Fruit fly (Drosophila melanogaster) whole organism, embryonic: ENCODE measurements around the gene Ilp5.

Experiments used
- B-H1 ChIP-seq: fragments of 200-800 bp; sonication (Bioruptor generic); IDR thresholded peaks from 3 replicates; pipeline ENCODE4 v1.3.6; 2022; ENCODE audit warnings: missing biosample characterization, missing genetic modification characterization
- C15 ChIP-seq: fragments of 200-800 bp; sonication (Bioruptor generic); IDR thresholded peaks from 3 replicates; pipeline ENCODE4 v1.3.6; 2022; ENCODE audit warnings: missing biosample characterization, missing genetic modification characterization
- CG10147 ChIP-seq: fragments of 200-800 bp; sonication (Bioruptor generic); optimal IDR thresholded peaks from 2 replicates; lab custom pipeline; 2019; ENCODE audit warnings: missing biosample characterization, mild to moderate bottlenecking, missing genetic modification characterization, moderate library complexity
- CG10274 ChIP-seq: fragments of 200-800 bp; sonication (Bioruptor generic); optimal IDR thresholded peaks from 3 replicates; lab custom pipeline; 2017; ENCODE audit warnings: missing biosample characterization, mild to moderate bottlenecking, missing genetic modification characterization
- CG10366 ChIP-seq: fragments of 200-800 bp; sonication (Bioruptor generic); IDR thresholded peaks from 2 replicates; pipeline ENCODE4 v1.3.6; 2022; ENCODE audit warnings: missing biosample characterization, missing genetic modification characterization
- CG11456 ChIP-seq: fragments of 200-800 bp; sonication (Bioruptor generic); IDR thresholded peaks from 3 replicates; pipeline ENCODE4 v1.3.6; 2022; ENCODE audit warnings: missing biosample characterization, missing genetic modification characterization
- CG12942 ChIP-seq: fragments of 200-800 bp; sonication (Bioruptor generic); optimal IDR thresholded peaks from 3 replicates; lab custom pipeline; 2016; ENCODE audit warnings: missing biosample characterization, missing genetic modification characterization
- CG14965 ChIP-seq: fragments of 200-800 bp; sonication (Bioruptor generic); optimal IDR thresholded peaks from 2 replicates; lab custom pipeline; 2016; ENCODE audit warnings: missing biosample characterization, missing genetic modification characterization, borderline replicate concordance
- CG17612 ChIP-seq: fragments of 200-800 bp; sonication (Bioruptor generic); IDR thresholded peaks from 2 replicates; pipeline ENCODE4 v1.3.6; 2022; ENCODE audit warnings: missing biosample characterization, missing genetic modification characterization
- CG17802 ChIP-seq: fragments of 200-800 bp; sonication (Bioruptor generic); optimal IDR thresholded peaks from 2 replicates; lab custom pipeline; 2018; ENCODE audit warnings: missing biosample characterization, mild to moderate bottlenecking, missing genetic modification characterization, moderate library complexity
- CG17912 ChIP-seq: fragments of 200-800 bp; sonication (Bioruptor generic); optimal IDR thresholded peaks from 2 replicates; lab custom pipeline; 2018; ENCODE audit warnings: missing biosample characterization, mild to moderate bottlenecking, missing genetic modification characterization
- CG2199 ChIP-seq: fragments of 200-800 bp; sonication (Bioruptor generic); IDR thresholded peaks from 3 replicates; pipeline ENCODE4 v1.3.6; 2022; ENCODE audit warnings: missing biosample characterization, missing genetic modification characterization
- CG2875 ChIP-seq: fragments of 200-800 bp; sonication (Bioruptor generic); optimal IDR thresholded peaks from 2 replicates; lab custom pipeline; 2017; ENCODE audit warnings: missing biosample characterization, mild to moderate bottlenecking, missing genetic modification characterization, missing genetic modification reagents
- CG31365 ChIP-seq: fragments of 200-800 bp; sonication (Bioruptor generic); optimal IDR thresholded peaks from 2 replicates; lab custom pipeline; 2018; ENCODE audit warnings: missing biosample characterization, mild to moderate bottlenecking, missing genetic modification characterization
- CG3163 ChIP-seq: fragments of 200-800 bp; sonication (Bioruptor generic); optimal IDR thresholded peaks from 3 replicates; lab custom pipeline; 2016; ENCODE audit warnings: missing biosample characterization, missing genetic modification characterization
- CG32767 ChIP-seq: fragments of 200-800 bp; sonication (Bioruptor generic); IDR thresholded peaks from 2 replicates; pipeline ENCODE4 v1.3.6; 2022; ENCODE audit warnings: missing biosample characterization, missing genetic modification characterization
- CG3407 ChIP-seq: fragments of 200-800 bp; sonication (Bioruptor generic); optimal IDR thresholded peaks from 2 replicates; lab custom pipeline; 2018; ENCODE audit warnings: missing biosample characterization, mild to moderate bottlenecking, missing genetic modification characterization
- CG42726 ChIP-seq: fragments of 200-800 bp; sonication (Bioruptor generic); IDR thresholded peaks from 2 replicates; pipeline ENCODE4 v1.3.6; 2022; ENCODE audit warnings: missing biosample characterization, missing genetic modification characterization; ENCODE audit not compliant: partially characterized antibody
- CG4820 ChIP-seq: fragments of 200-800 bp; sonication (Bioruptor generic); optimal IDR thresholded peaks from 3 replicates; lab custom pipeline; 2016; ENCODE audit warnings: missing biosample characterization, missing genetic modification characterization
- CG7271 ChIP-seq: fragments of 200-800 bp; sonication (Bioruptor generic); optimal IDR thresholded peaks from 2 replicates; lab custom pipeline; 2018; ENCODE audit warnings: missing biosample characterization, mild to moderate bottlenecking, missing genetic modification characterization, moderate library complexity
- CG7786 ChIP-seq: fragments of 200-800 bp; sonication (Bioruptor generic); optimal IDR thresholded peaks from 2 replicates; lab custom pipeline; 2016; ENCODE audit warnings: missing biosample characterization, missing genetic modification characterization
- CG9797 ChIP-seq: fragments of 200-800 bp; sonication (Bioruptor generic); optimal IDR thresholded peaks from 3 replicates; lab custom pipeline; 2018; ENCODE audit warnings: missing biosample characterization, mild to moderate bottlenecking, missing genetic modification characterization
- CHES-1-like ChIP-seq: fragments of 200-800 bp; sonication (Bioruptor generic); optimal IDR thresholded peaks from 2 replicates; lab custom pipeline; 2016; ENCODE audit warnings: missing biosample characterization, missing genetic modification characterization
- Dfd ChIP-seq, 2 experiments: fragments of >200 bp; optimal IDR thresholded peaks; 2 replicates each; lab custom pipeline; 2017; ENCODE audit warnings: missing biosample characterization in 2 of 2, missing genetic modification characterization in 2 of 2
- Dip2 ChIP-seq: fragments of 200-800 bp; sonication (Bioruptor generic); IDR thresholded peaks from 2 replicates; pipeline ENCODE4 v1.3.6; 2022; ENCODE audit warnings: missing biosample characterization, missing genetic modification characterization
- Dip3 ChIP-seq: fragments of 200-800 bp; sonication (Bioruptor generic); optimal IDR thresholded peaks from 3 replicates; lab custom pipeline; 2016; ENCODE audit warnings: missing biosample characterization, missing genetic modification characterization
- Hsf ChIP-seq: fragments of 200-800 bp; sonication (Bioruptor generic); optimal IDR thresholded peaks from 3 replicates; lab custom pipeline; 2016; ENCODE audit warnings: missing biosample characterization, missing genetic modification characterization
- Jarid2 ChIP-seq: fragments of 200-800 bp; sonication (Bioruptor generic); optimal IDR thresholded peaks from 3 replicates; lab custom pipeline; 2017; ENCODE audit warnings: mild to moderate bottlenecking, missing biosample characterization, missing genetic modification reagents, missing genetic modification characterization
- Med ChIP-seq: fragments of 200-800 bp; sonication (Bioruptor generic); peaks from one replicate; lab custom pipeline; 2016; ENCODE audit warnings: missing biosample characterization, missing genetic modification characterization, mild to moderate bottlenecking, inconsistent platforms, moderate library complexity
- Nf-YC ChIP-seq: fragments of 200-800 bp; optimal IDR thresholded peaks from 3 replicates; lab custom pipeline; 2019; ENCODE audit warnings: missing biosample characterization, mild to moderate bottlenecking, missing genetic modification characterization, moderate library complexity
- Opbp ChIP-seq: fragments of 200-800 bp; sonication (Bioruptor generic); IDR thresholded peaks from 3 replicates; pipeline ENCODE4 v1.3.6; 2022; ENCODE audit warnings: missing biosample characterization, missing genetic modification characterization; ENCODE audit not compliant: partially characterized antibody
- PHDP ChIP-seq: fragments of 200-800 bp; sonication (Bioruptor generic); optimal IDR thresholded peaks from 3 replicates; lab custom pipeline; 2018; ENCODE audit warnings: missing biosample characterization, mild to moderate bottlenecking, missing genetic modification characterization, moderate library complexity
- Ssrp ChIP-seq: fragments of 200-800 bp; sonication (Bioruptor generic); optimal IDR thresholded peaks from 2 replicates; lab custom pipeline; 2018; ENCODE audit warnings: missing biosample characterization, mild to moderate bottlenecking, missing genetic modification characterization, moderate library complexity
- ci ChIP-seq: fragments of 200-800 bp; sonication (Bioruptor generic); IDR thresholded peaks from 3 replicates; pipeline ENCODE4 v1.3.6; 2022; ENCODE audit warnings: missing biosample characterization, missing genetic modification characterization
- crc ChIP-seq: fragments of 200-800 bp; sonication (Bioruptor generic); optimal IDR thresholded peaks from 2 replicates; lab custom pipeline; 2016; ENCODE audit warnings: missing biosample characterization, missing genetic modification characterization
- croc ChIP-seq: fragments of 200-800 bp; sonication (Bioruptor generic); conservative IDR thresholded peaks from 3 replicates; pipeline ENCODE4 v1.3.6; 2022; ENCODE audit warnings: missing biosample characterization, missing genetic modification characterization
- dmrt99B ChIP-seq: fragments of 200-800 bp; sonication (Bioruptor generic); optimal IDR thresholded peaks from 2 replicates; lab custom pipeline; 2018; ENCODE audit warnings: missing biosample characterization, mild to moderate bottlenecking, missing genetic modification characterization, moderate library complexity
- dpn ChIP-seq, 2 experiments: fragments of 200-800 bp; sonication (Bioruptor generic); optimal IDR thresholded peaks; 3 replicates each; lab custom pipeline; 2016; ENCODE audit warnings: missing biosample characterization in 2 of 2, missing genetic modification characterization in 2 of 2
- hb ChIP-seq: fragments of 200-800 bp; sonication (Bioruptor generic); IDR thresholded peaks from 3 replicates; pipeline ENCODE4 v1.3.6; 2022; ENCODE audit warnings: missing biosample characterization, missing genetic modification characterization; ENCODE audit not compliant: partially characterized antibody
- lmd ChIP-seq: fragments of 200-800 bp; sonication (Bioruptor generic); IDR thresholded peaks from 2 replicates; pipeline ENCODE4 v1.3.6; 2022; ENCODE audit warnings: missing biosample characterization, missing genetic modification characterization
- lov ChIP-seq, 2 experiments: fragments of 200-800 bp in 1 of 2; fragments of >200 bp in 1 of 2; sonication (Bioruptor generic) in 1 of 2; IDR thresholded peaks in 1 of 2; optimal IDR thresholded peaks in 1 of 2; 2 replicates in 1 of 2; 3 replicates in 1 of 2; pipeline versions ENCODE4 v1.3.6 to Lab custom; 2017 to 2022; ENCODE audit warnings: missing biosample characterization in 1 of 2, missing genetic modification characterization in 1 of 2
- nerfin-1 ChIP-seq: fragments of 200-800 bp; sonication (Bioruptor generic); optimal IDR thresholded peaks from 3 replicates; lab custom pipeline; 2019; ENCODE audit warnings: missing biosample characterization, mild to moderate bottlenecking, missing genetic modification characterization, moderate library complexity
- odd ChIP-seq: fragments of 200-800 bp; sonication (Bioruptor generic); optimal IDR thresholded peaks from 2 replicates; lab custom pipeline; 2017; ENCODE audit warnings: missing biosample characterization, mild to moderate bottlenecking, missing genetic modification characterization
- pho ChIP-seq: fragments of 200-800 bp; sonication (Bioruptor generic); optimal IDR thresholded peaks from 2 replicates; lab custom pipeline; 2016; ENCODE audit warnings: missing biosample characterization, missing genetic modification characterization
- sna ChIP-seq: fragments of 200-800 bp; sonication (Bioruptor generic); IDR thresholded peaks from 2 replicates; pipeline ENCODE4 v1.3.6; 2022; ENCODE audit warnings: missing biosample characterization, missing genetic modification characterization; ENCODE audit not compliant: partially characterized antibody
- sr ChIP-seq: fragments of 200-800 bp; sonication (Bioruptor generic); IDR thresholded peaks from 3 replicates; pipeline ENCODE4 v1.3.6; 2022; ENCODE audit warnings: missing biosample characterization, missing genetic modification characterization
- tll ChIP-seq, 2 experiments: fragments of 200-800 bp in 1 of 2; fragments of >200 bp in 1 of 2; sonication (Bioruptor generic) in 1 of 2; optimal IDR thresholded peaks; 2 replicates each; lab custom pipeline; 2017 to 2019; ENCODE audit warnings: missing biosample characterization in 2 of 2, missing genetic modification characterization in 2 of 2, mild to moderate bottlenecking in 1 of 2, moderate library complexity in 1 of 2
- tx ChIP-seq: fragments of 200-800 bp; sonication (Bioruptor generic); optimal IDR thresholded peaks from 2 replicates; lab custom pipeline; 2016; ENCODE audit warnings: missing biosample characterization, missing genetic modification characterization
- wor ChIP-seq: fragments of 200-800 bp; sonication (Bioruptor generic); IDR thresholded peaks from 2 replicates; pipeline ENCODE4 v1.3.6; 2022; ENCODE audit warnings: missing biosample characterization, missing genetic modification characterization

Ilp5 gene

dm6 chr3L:9847420-9847977 lies 23.8 kb upstream of the Ilp5 start (continued):
- peak; percentile 59 for TF ChIP-seq CHES-1-like
- no peak for TF ChIP-seq C15
- TF ChIP-seq Jarid2 (GFP tag; lab: Kevin White, UChicago), result no peak
- no peak for TF ChIP-seq nerfin-1 (tag; lab: Kevin White, UChicago)
- peak; percentile 58; the same call in 1 of the 3 replicates for TF ChIP-seq CG11456
- TF ChIP-seq Dfd (GFP tag; optimal IDR thresholded peaks at IDR 0.05; lab: Kevin White, UChicago), result no peak
- TF ChIP-seq CG32767 (GFP tag; lab: Robert Waterston, UW), result no peak
- no peak for TF ChIP-seq wor
- TF ChIP-seq lmd, result peak; percentile 59; the same call in 1 of the 2 replicates
- peak; percentile 39 for TF ChIP-seq Nf-YC
- TF ChIP-seq CG2199 (GFP tag; lab: Robert Waterston, UW), result no peak
- TF ChIP-seq CG12942 (GFP tag; lab: Kevin White, UChicago), result peak; percentile 8
- TF ChIP-seq CG3407 (GFP tag; lab: Kevin White, UChicago), result no peak
- peak; percentile 38; the same call in 1 of the 3 replicates for TF ChIP-seq ci (GFP tag; lab: Robert Waterston, UW)
- TF ChIP-seq CG4820 (GFP tag; lab: Kevin White, UChicago), result no peak
- TF ChIP-seq croc (GFP tag; lab: Robert Waterston, UW), result no peak
- no peak for TF ChIP-seq sna
- no peak for TF ChIP-seq CG2875 (GFP tag; lab: Kevin White, UChicago)
- TF ChIP-seq CG17802 (tag; lab: Kevin White, UChicago), result no peak
- peak; percentile 1 for TF ChIP-seq CG10147 (GFP tag; lab: Kevin White, UChicago)
- no peak for TF ChIP-seq Dip2 (GFP tag; lab: Robert Waterston, UW)
- TF ChIP-seq Ssrp (tag; lab: Kevin White, UChicago), result no peak
- no peak for TF ChIP-seq CG42726 (GFP tag; lab: Robert Waterston, UW)
- peak; percentile 34 for TF ChIP-seq crc (GFP tag; lab: Kevin White, UChicago)
- TF ChIP-seq B-H1 (GFP tag; lab: Robert Waterston, UW), result no peak; the same call in 2 of the 3 replicates
- TF ChIP-seq CG7271, result no peak
- no peak for TF ChIP-seq CG14965
- TF ChIP-seq Hsf (GFP tag; lab: Kevin White, UChicago), result peak; percentile 29
- TF ChIP-seq CG3163 (GFP tag; lab: Kevin White, UChicago), result no peak
- peak; percentile 61 for TF ChIP-seq CG10366 (GFP tag; lab: Robert Waterston, UW)
- peak; percentile 95 for TF ChIP-seq Med (GFP tag; lab: Kevin White, UChicago)
- TF ChIP-seq dmrt99B (tag; lab: Kevin White, UChicago), result peak; percentile 61
- TF ChIP-seq CG17612 (GFP tag; lab: Robert Waterston, UW), result no peak
- peak; percentile 60 for TF ChIP-seq PHDP
- peak; percentile 24 for TF ChIP-seq CG10274 (GFP tag; lab: Kevin White, UChicago)
- peak; percentile 8 for TF ChIP-seq tx
- TF ChIP-seq Dip3, result peak; percentile 46
- no peak for TF ChIP-seq CG31365 (tag; lab: Kevin White, UChicago)
- peak; percentile 37 for TF ChIP-seq pho (GFP tag; lab: Kevin White, UChicago)
- no peak for TF ChIP-seq tll (GFP tag; optimal IDR thresholded peaks at IDR 0.05; lab: Kevin White, UChicago)
- TF ChIP-seq Opbp (GFP tag; lab: Robert Waterston, UW), result no peak
- TF ChIP-seq CG9797 (GFP tag; lab: Kevin White, UChicago), result no peak
- no peak for TF ChIP-seq hb
- 0 out of 3 replicates have a peak, but pooled peaks have one; percentile 36 for TF ChIP-seq sr (GFP tag; lab: Robert Waterston, UW)
- peak; percentile 18 for TF ChIP-seq CG7786 (GFP tag; lab: Kevin White, UChicago)
- TF ChIP-seq CG17912 (GFP tag; lab: Kevin White, UChicago), result no peak
- TF ChIP-seq dpn (GFP tag; optimal IDR thresholded peaks at IDR 0.05; lab: Kevin White, UChicago), result peak; percentile 48 to 52
- no peak for TF ChIP-seq lov (optimal IDR thresholded peaks at IDR 0.05; lab: Kevin White, UChicago)
- no peak for TF ChIP-seq lov (GFP tag; IDR thresholded peaks at IDR 0.05; lab: Robert Waterston, UW)
- no peak for TF ChIP-seq odd (GFP tag; lab: Kevin White, UChicago)
